Fruit fly (Drosophila melanogaster) whole organism, embryonic: ENCODE data around the gene Spase12.

ENCODE experiments used
- Bgb ChIP-seq: fragments of 200-800 bp; sonication (Bioruptor generic); IDR thresholded peaks from 2 replicates; pipeline ENCODE4 v1.3.6; 2022; ENCODE audit warnings: missing biosample characterization, missing genetic modification characterization; ENCODE audit not compliant: partially characterized antibody
- BtbVII ChIP-seq: fragments of 200-800 bp; sonication (Bioruptor generic); optimal IDR thresholded peaks from 3 replicates; lab custom pipeline; 2017; ENCODE audit warnings: missing biosample characterization, mild to moderate bottlenecking, missing genetic modification characterization
- CG11723 ChIP-seq: fragments of 200-800 bp; sonication (Bioruptor generic); optimal IDR thresholded peaks from 2 replicates; lab custom pipeline; 2017; ENCODE audit warnings: missing biosample characterization, mild to moderate bottlenecking, missing genetic modification characterization
- CG13424 ChIP-seq: fragments of 200-800 bp; sonication (Bioruptor generic); optimal IDR thresholded peaks from 2 replicates; lab custom pipeline; 2019; ENCODE audit warnings: missing biosample characterization, mild to moderate bottlenecking, missing genetic modification characterization, moderate library complexity
- CG13775 ChIP-seq: fragments of 200-800 bp; sonication (Bioruptor generic); optimal IDR thresholded peaks from 3 replicates; lab custom pipeline; 2017; ENCODE audit warnings: missing biosample characterization, mild to moderate bottlenecking, missing genetic modification characterization
- CG13894 ChIP-seq: fragments of 200-800 bp; sonication (Bioruptor generic); optimal IDR thresholded peaks from 3 replicates; lab custom pipeline; 2018; ENCODE audit warnings: missing biosample characterization, mild to moderate bottlenecking, missing genetic modification characterization, moderate library complexity
- CG15479 ChIP-seq: fragments of 200-800 bp; sonication (Bioruptor generic); optimal IDR thresholded peaks from 3 replicates; lab custom pipeline; 2019; ENCODE audit warnings: missing biosample characterization, mild to moderate bottlenecking, missing genetic modification characterization, moderate library complexity
- CG17361 ChIP-seq: fragments of 200-800 bp; sonication (Bioruptor generic); IDR thresholded peaks from 3 replicates; pipeline ENCODE4 v1.3.6; 2022; ENCODE audit warnings: missing biosample characterization, missing genetic modification characterization
- CG1792 ChIP-seq: fragments of 200-800 bp; sonication (Bioruptor generic); optimal IDR thresholded peaks from 2 replicates; lab custom pipeline; 2016; ENCODE audit warnings: missing biosample characterization, missing genetic modification characterization
- CG18764 ChIP-seq: fragments of 200-800 bp; sonication (Bioruptor generic); optimal IDR thresholded peaks from 3 replicates; lab custom pipeline; 2016; ENCODE audit warnings: missing biosample characterization, missing genetic modification characterization
- CG2116 ChIP-seq: fragments of 200-800 bp; sonication (Bioruptor generic); optimal IDR thresholded peaks from 3 replicates; lab custom pipeline; 2018; ENCODE audit warnings: missing biosample characterization, mild to moderate bottlenecking, missing genetic modification characterization
- CG2120 ChIP-seq: fragments of 200-800 bp; sonication (Bioruptor generic); optimal IDR thresholded peaks from 3 replicates; lab custom pipeline; 2016; ENCODE audit warnings: missing biosample characterization, missing genetic modification characterization
- CG2129 ChIP-seq: fragments of 200-800 bp; sonication (Bioruptor generic); IDR thresholded peaks from 2 replicates; pipeline ENCODE4 v1.3.6; 2022; ENCODE audit warnings: missing biosample characterization, missing genetic modification characterization; ENCODE audit not compliant: partially characterized antibody
- CG30431 ChIP-seq: fragments of 200-800 bp; sonication (Bioruptor generic); optimal IDR thresholded peaks from 2 replicates; lab custom pipeline; 2017; ENCODE audit warnings: missing biosample characterization, missing genetic modification characterization
- CG32767 ChIP-seq: fragments of 200-800 bp; sonication (Bioruptor generic); IDR thresholded peaks from 2 replicates; pipeline ENCODE4 v1.3.6; 2022; ENCODE audit warnings: missing biosample characterization, missing genetic modification characterization
- CG43689 ChIP-seq: fragments of 200-800 bp; sonication (Bioruptor generic); IDR thresholded peaks from 2 replicates; pipeline ENCODE4 v1.3.6; 2022; ENCODE audit warnings: missing biosample characterization, missing genetic modification characterization
- CG6175 ChIP-seq: fragments of 200-800 bp; sonication (Bioruptor generic); IDR thresholded peaks from 3 replicates; pipeline ENCODE4 v1.3.6; 2022; ENCODE audit warnings: missing biosample characterization, missing genetic modification characterization
- CG6654 ChIP-seq: fragments of 200-800 bp; sonication (Bioruptor generic); optimal IDR thresholded peaks from 2 replicates; lab custom pipeline; 2017; ENCODE audit warnings: missing biosample characterization, mild to moderate bottlenecking, missing genetic modification characterization
- CG7556 ChIP-seq: fragments of 200-800 bp; sonication (Bioruptor generic); optimal IDR thresholded peaks from 2 replicates; lab custom pipeline; 2017; ENCODE audit warnings: missing biosample characterization, mild to moderate bottlenecking, missing genetic modification characterization
- CG7839 ChIP-seq: fragments of 200-800 bp; sonication (Bioruptor generic); optimal IDR thresholded peaks from 3 replicates; lab custom pipeline; 2018; ENCODE audit warnings: missing biosample characterization, mild to moderate bottlenecking, missing genetic modification characterization, moderate library complexity
- CG8290 ChIP-seq, 3 experiments: fragments of 200-800 bp; sonication (Bioruptor generic); optimal IDR thresholded peaks; 2 replicates each; lab custom pipeline; 2016 to 2019; ENCODE audit warnings: missing biosample characterization in 3 of 3, missing genetic modification characterization in 3 of 3, mild to moderate bottlenecking in 2 of 3, moderate library complexity in 1 of 3
- CG8478 ChIP-seq: fragments of >200 bp; optimal IDR thresholded peaks from 2 replicates; lab custom pipeline; 2018
- CG8944 ChIP-seq: fragments of 200-800 bp; sonication (Bioruptor generic); optimal IDR thresholded peaks from 3 replicates; lab custom pipeline; 2016; ENCODE audit warnings: missing biosample characterization, missing genetic modification characterization
- CG9727 ChIP-seq: fragments of 200-800 bp; sonication (Bioruptor generic); optimal IDR thresholded peaks from 3 replicates; lab custom pipeline; 2017; ENCODE audit warnings: missing biosample characterization, mild to moderate bottlenecking, missing genetic modification characterization
- E2f2 ChIP-seq: fragments of 200-800 bp; sonication (Bioruptor generic); IDR thresholded peaks from 2 replicates; pipeline ENCODE4 v1.3.6; 2022; ENCODE audit warnings: missing biosample characterization, missing genetic modification characterization
- H2.0 ChIP-seq: fragments of 200-800 bp; sonication (Bioruptor generic); IDR thresholded peaks from 2 replicates; pipeline ENCODE4 v1.3.6; 2022; ENCODE audit warnings: missing biosample characterization, missing genetic modification characterization
- Mrtf ChIP-seq: fragments of 200-800 bp; sonication (Bioruptor generic); IDR thresholded peaks from 3 replicates; pipeline ENCODE4 v1.3.6; 2022; ENCODE audit warnings: missing biosample characterization, missing genetic modification characterization
- NC2β ChIP-seq: fragments of 200-800 bp; sonication (Bioruptor generic); optimal IDR thresholded peaks from 2 replicates; lab custom pipeline; 2016; ENCODE audit warnings: missing biosample characterization, missing genetic modification characterization
- Optix ChIP-seq: fragments of 200-800 bp; sonication (Bioruptor generic); IDR thresholded peaks from 3 replicates; pipeline ENCODE4 v1.3.6; 2022; ENCODE audit warnings: missing biosample characterization, missing genetic modification characterization
- Rx ChIP-seq: fragments of 200-800 bp; sonication (Bioruptor generic); IDR thresholded peaks from 2 replicates; pipeline ENCODE4 v1.3.6; 2022; ENCODE audit warnings: missing biosample characterization, missing genetic modification characterization
- al ChIP-seq: fragments of 200-800 bp; sonication (Bioruptor generic); IDR thresholded peaks from 2 replicates; pipeline ENCODE4 v1.3.6; 2022; ENCODE audit warnings: missing biosample characterization, missing genetic modification characterization
- crol ChIP-seq: fragments of 200-800 bp; sonication (Bioruptor generic); IDR thresholded peaks from 2 replicates; pipeline ENCODE4 v1.3.6; 2022; ENCODE audit warnings: missing biosample characterization, missing genetic modification characterization
- crp ChIP-seq, 2 experiments: fragments of 200-800 bp; sonication (Bioruptor generic); optimal IDR thresholded peaks; 2 replicates in 1 of 2; 3 replicates in 1 of 2; lab custom pipeline; 2017; ENCODE audit warnings: missing biosample characterization in 2 of 2, missing genetic modification characterization in 2 of 2, mild to moderate bottlenecking in 1 of 2, moderate library complexity in 1 of 2
- dan ChIP-seq: fragments of 200-800 bp; sonication (Bioruptor generic); IDR thresholded peaks from 2 replicates; pipeline ENCODE4 v1.3.6; 2022; ENCODE audit warnings: missing biosample characterization, missing genetic modification characterization
- dati ChIP-seq: fragments of 200-800 bp; sonication (Bioruptor generic); IDR thresholded peaks from 2 replicates; pipeline ENCODE4 v1.3.6; 2022; ENCODE audit warnings: missing biosample characterization, missing genetic modification characterization
- dimm ChIP-seq: fragments of 200-800 bp; sonication (Bioruptor generic); IDR thresholded peaks from 2 replicates; pipeline ENCODE4 v1.3.6; 2022; ENCODE audit warnings: missing biosample characterization, missing genetic modification characterization
- dm ChIP-seq: fragments of 200-800 bp; sonication (Bioruptor generic); optimal IDR thresholded peaks from 3 replicates; lab custom pipeline; 2016; ENCODE audit warnings: missing biosample characterization, missing genetic modification characterization
- dmrt99B ChIP-seq: fragments of 200-800 bp; sonication (Bioruptor generic); optimal IDR thresholded peaks from 2 replicates; lab custom pipeline; 2018; ENCODE audit warnings: missing biosample characterization, mild to moderate bottlenecking, missing genetic modification characterization, moderate library complexity
- dysf ChIP-seq: fragments of 200-800 bp; sonication (Bioruptor generic); IDR thresholded peaks from 3 replicates; pipeline ENCODE4 v1.3.6; 2022; ENCODE audit warnings: missing biosample characterization, missing genetic modification characterization
- gro ChIP-seq: fragments of 200-800 bp; sonication (Bioruptor generic); optimal IDR thresholded peaks from 2 replicates; lab custom pipeline; 2016; ENCODE audit warnings: missing biosample characterization, missing genetic modification characterization
- gsb-n ChIP-seq: fragments of 200-800 bp; sonication (Bioruptor generic); optimal IDR thresholded peaks from 3 replicates; lab custom pipeline; 2018; ENCODE audit warnings: missing biosample characterization, mild to moderate bottlenecking, missing genetic modification characterization
- her ChIP-seq: fragments of 200-800 bp; sonication (Bioruptor generic); optimal IDR thresholded peaks from 2 replicates; lab custom pipeline; 2016; ENCODE audit warnings: missing biosample characterization, missing genetic modification characterization
- lilli ChIP-seq: fragments of 200-800 bp; sonication (Bioruptor generic); optimal IDR thresholded peaks from 3 replicates; lab custom pipeline; 2016; ENCODE audit warnings: missing biosample characterization, missing genetic modification characterization
- oc ChIP-seq: fragments of 200-800 bp; sonication (Bioruptor generic); optimal IDR thresholded peaks from 2 replicates; lab custom pipeline; 2018; ENCODE audit warnings: missing biosample characterization, mild to moderate bottlenecking, missing genetic modification characterization, moderate library complexity
- pb ChIP-seq: fragments of 200-800 bp; sonication (Bioruptor generic); optimal IDR thresholded peaks from 3 replicates; lab custom pipeline; 2016; ENCODE audit warnings: missing biosample characterization, missing genetic modification characterization
- pita ChIP-seq: fragments of 200-800 bp; sonication (Bioruptor generic); optimal IDR thresholded peaks from 2 replicates; lab custom pipeline; 2017; ENCODE audit warnings: missing biosample characterization, mild to moderate bottlenecking, missing genetic modification characterization
- row ChIP-seq: fragments of 200-800 bp; sonication (Bioruptor generic); IDR thresholded peaks from 3 replicates; pipeline ENCODE4 v1.3.6; 2022; ENCODE audit warnings: missing biosample characterization, missing genetic modification characterization
- sug ChIP-seq: fragments of 200-800 bp; optimal IDR thresholded peaks from 2 replicates; lab custom pipeline; 2019; ENCODE audit warnings: missing biosample characterization, mild to moderate bottlenecking, missing genetic modification characterization, moderate library complexity
- tap ChIP-seq: fragments of 200-800 bp; optimal IDR thresholded peaks from 3 replicates; lab custom pipeline; 2019; ENCODE audit warnings: missing biosample characterization, mild to moderate bottlenecking, missing genetic modification characterization, moderate library complexity
- wek ChIP-seq: fragments of 200-800 bp; sonication (Bioruptor generic); optimal IDR thresholded peaks from 3 replicates; lab custom pipeline; 2018; ENCODE audit warnings: missing biosample characterization, mild to moderate bottlenecking, missing genetic modification characterization, moderate library complexity

Spase12 gene

dm6 chr3R:29478952-29479538 is 11.9 kb downstream of the Spase12 start (continued):
- TF ChIP-seq gro (GFP tag; lab: Kevin White, UChicago), result peak; percentile 39
- peak; percentile 43 for TF ChIP-seq CG11723
- TF ChIP-seq oc (tag; lab: Kevin White, UChicago), result peak; percentile 6
- no peak for TF ChIP-seq CG2129 (GFP tag; lab: Robert Waterston, UW)
- TF ChIP-seq CG15479 (GFP tag; lab: Kevin White, UChicago), result no peak
- peak; percentile 79 for TF ChIP-seq row
- peak in 1 of 2 experiments; percentile 78 for TF ChIP-seq crp (GFP tag; optimal IDR thresholded peaks at IDR 0.05; lab: Kevin White, UChicago)
- peak; percentile 69 for TF ChIP-seq CG7556 (GFP tag; lab: Kevin White, UChicago)
- peak; percentile 58; the same call in 1 of the 2 replicates for TF ChIP-seq H2.0 (GFP tag; lab: Robert Waterston, UW)
- no peak for TF ChIP-seq pita (GFP tag; lab: Kevin White, UChicago)
- peak; percentile 74 for TF ChIP-seq CG13424 (tag; lab: Kevin White, UChicago)
- no peak for TF ChIP-seq CG8290 (GFP tag; optimal IDR thresholded peaks at IDR 0.05; lab: Kevin White, UChicago)
- peak in 1 of 2 experiments; percentile 50 for TF ChIP-seq CG8290 (tag; optimal IDR thresholded peaks at IDR 0.05; lab: Kevin White, UChicago)
- TF ChIP-seq Mrtf (GFP tag; lab: Robert Waterston, UW), result peak; percentile 57; the same call in 2 of the 3 replicates
- no peak for TF ChIP-seq CG6654
- TF ChIP-seq gsb-n (tag; lab: Kevin White, UChicago), result no peak
- TF ChIP-seq dati (GFP tag; lab: Robert Waterston, UW), result no peak
- peak; percentile 72 for TF ChIP-seq CG7839
- no peak for TF ChIP-seq CG18764 (GFP tag; lab: Kevin White, UChicago)
- TF ChIP-seq CG8944, result no peak
- 0 out of 3 replicates have a peak, but pooled peaks have one; percentile 6 for TF ChIP-seq Optix (GFP tag; lab: Robert Waterston, UW)
- TF ChIP-seq wek (GFP tag; lab: Kevin White, UChicago), result peak; percentile 24
- TF ChIP-seq Bgb (GFP tag; lab: Robert Waterston, UW), result peak; percentile 29; the same call in 1 of the 2 replicates
- TF ChIP-seq CG13775 (GFP tag; lab: Kevin White, UChicago), result no peak
- TF ChIP-seq CG2116 (GFP tag; lab: Kevin White, UChicago), result peak; percentile 8
- peak; percentile 81 for TF ChIP-seq dmrt99B (tag; lab: Kevin White, UChicago)
- peak; percentile 5 for TF ChIP-seq dm (GFP tag; lab: Kevin White, UChicago)
- peak; percentile 56; the same call in 1 of the 3 replicates for TF ChIP-seq CG17361 (GFP tag; lab: Robert Waterston, UW)
- no peak for TF ChIP-seq CG8478 (lab: Kevin White, UChicago)
- no peak for TF ChIP-seq crol
- peak; percentile 60 for TF ChIP-seq E2f2 (GFP tag; lab: Robert Waterston, UW)
- TF ChIP-seq al (GFP tag; lab: Robert Waterston, UW), result peak; percentile 46; the same call in 1 of the 2 replicates
- no peak for TF ChIP-seq dan (GFP tag; lab: Robert Waterston, UW)
- no peak for TF ChIP-seq pb (GFP tag; lab: Kevin White, UChicago)
- peak; percentile 94 for TF ChIP-seq CG13894 (tag; lab: Kevin White, UChicago)
- TF ChIP-seq her (GFP tag; lab: Kevin White, UChicago), result no peak
- TF ChIP-seq BtbVII, result peak; percentile 78
- TF ChIP-seq CG32767 (GFP tag; lab: Robert Waterston, UW), result 0 out of 2 replicates have a peak, but pooled peaks have one; percentile 15
- peak; percentile 75 for TF ChIP-seq tap (tag; lab: Kevin White, UChicago)
- peak; percentile 22 for TF ChIP-seq lilli (GFP tag; lab: Kevin White, UChicago)
- TF ChIP-seq Rx (GFP tag; lab: Robert Waterston, UW), result peak; percentile 56
- TF ChIP-seq CG6175 (GFP tag; lab: Robert Waterston, UW), result no peak
- TF ChIP-seq dysf, result peak; percentile 85
- TF ChIP-seq CG30431, result no peak
- 0 out of 2 replicates have a peak, but pooled peaks have one; percentile 39 for TF ChIP-seq CG43689
- TF ChIP-seq CG9727 (GFP tag; lab: Kevin White, UChicago), result peak; percentile 38
- TF ChIP-seq dimm (GFP tag; lab: Robert Waterston, UW), result no peak
- peak; percentile 77 for TF ChIP-seq sug
- TF ChIP-seq CG2120 (GFP tag; lab: Kevin White, UChicago), result peak; percentile 74
- no peak for TF ChIP-seq NC2β (GFP tag; lab: Kevin White, UChicago)
- no peak for TF ChIP-seq CG1792
